Fruit fly (Drosophila melanogaster) whole organism, embryonic: ENCODE data around the gene ct.

Source experiments
- ATbp ChIP-seq: fragments of 200-800 bp; sonication (Bioruptor generic); optimal IDR thresholded peaks from 2 replicates; lab custom pipeline; 2017; ENCODE audit warnings: missing biosample characterization, mild to moderate bottlenecking, missing genetic modification characterization, missing genetic modification reagents
- CG12769 ChIP-seq: fragments of 200-800 bp; sonication (Bioruptor generic); optimal IDR thresholded peaks from 2 replicates; lab custom pipeline; 2019; ENCODE audit warnings: missing biosample characterization, mild to moderate bottlenecking, missing genetic modification characterization, moderate library complexity
- CG14014 ChIP-seq: fragments of 200-800 bp; sonication (Bioruptor generic); IDR thresholded peaks from 2 replicates; pipeline ENCODE4 v1.3.6; 2022; ENCODE audit warnings: missing biosample characterization, missing genetic modification characterization
- CG14667 ChIP-seq: fragments of 200-800 bp; sonication (Bioruptor generic); IDR thresholded peaks from 2 replicates; pipeline ENCODE4 v1.3.6; 2022; ENCODE audit warnings: missing biosample characterization, missing genetic modification characterization
- CG16863 ChIP-seq: fragments of 200-800 bp; sonication (Bioruptor generic); optimal IDR thresholded peaks from 3 replicates; lab custom pipeline; 2016; ENCODE audit warnings: missing biosample characterization, missing genetic modification characterization
- CG2116 ChIP-seq: fragments of 200-800 bp; sonication (Bioruptor generic); optimal IDR thresholded peaks from 3 replicates; lab custom pipeline; 2018; ENCODE audit warnings: missing biosample characterization, mild to moderate bottlenecking, missing genetic modification characterization
- CG2199 ChIP-seq: fragments of 200-800 bp; sonication (Bioruptor generic); IDR thresholded peaks from 3 replicates; pipeline ENCODE4 v1.3.6; 2022; ENCODE audit warnings: missing biosample characterization, missing genetic modification characterization
- CG30403 ChIP-seq: fragments of 200-800 bp; sonication (Bioruptor generic); optimal IDR thresholded peaks from 3 replicates; lab custom pipeline; 2016; ENCODE audit warnings: missing biosample characterization, missing genetic modification characterization
- CG3065 ChIP-seq: fragments of 200-800 bp; sonication (Bioruptor generic); optimal IDR thresholded peaks from 2 replicates; lab custom pipeline; 2016; ENCODE audit warnings: missing biosample characterization, missing genetic modification characterization
- CG32532 ChIP-seq: fragments of 200-800 bp; sonication (Bioruptor generic); IDR thresholded peaks from 2 replicates; pipeline ENCODE4 v1.3.6; 2022; ENCODE audit warnings: missing biosample characterization, missing genetic modification characterization
- CG33213 ChIP-seq: fragments of 200-800 bp; sonication (Bioruptor generic); optimal IDR thresholded peaks from 3 replicates; lab custom pipeline; 2016; ENCODE audit warnings: missing biosample characterization, missing genetic modification characterization
- CG4424 ChIP-seq: fragments of 200-800 bp; sonication (Bioruptor generic); optimal IDR thresholded peaks from 3 replicates; lab custom pipeline; 2016; ENCODE audit warnings: missing biosample characterization, missing genetic modification characterization
- CG7357 ChIP-seq: fragments of 200-800 bp; sonication (Bioruptor generic); IDR thresholded peaks from 3 replicates; pipeline ENCODE4 v1.3.6; 2022; ENCODE audit warnings: missing biosample characterization, missing genetic modification characterization
- CG7839 ChIP-seq: fragments of 200-800 bp; sonication (Bioruptor generic); optimal IDR thresholded peaks from 3 replicates; lab custom pipeline; 2018; ENCODE audit warnings: missing biosample characterization, mild to moderate bottlenecking, missing genetic modification characterization, moderate library complexity
- CG9437 ChIP-seq: fragments of 200-800 bp; sonication (Bioruptor generic); optimal IDR thresholded peaks from 2 replicates; lab custom pipeline; 2018; ENCODE audit warnings: missing biosample characterization, mild to moderate bottlenecking, missing genetic modification characterization
- CTCF ChIP-seq: fragments of 200-800 bp; sonication (Bioruptor generic); optimal IDR thresholded peaks from 2 replicates; lab custom pipeline; 2017; ENCODE audit warnings: missing biosample characterization, mild to moderate bottlenecking, missing genetic modification characterization, moderate library complexity
- CoRest ChIP-seq: fragments of 200-800 bp; sonication (Bioruptor generic); optimal IDR thresholded peaks from 3 replicates; lab custom pipeline; 2018; ENCODE audit warnings: missing biosample characterization, mild to moderate bottlenecking, missing genetic modification characterization, moderate library complexity
- D19A ChIP-seq: fragments of 200-800 bp; optimal IDR thresholded peaks from 3 replicates; lab custom pipeline; 2019; ENCODE audit warnings: missing biosample characterization, mild to moderate bottlenecking, missing genetic modification characterization, moderate library complexity
- Deaf1 ChIP-seq: fragments of 200-800 bp; optimal IDR thresholded peaks from 3 replicates; lab custom pipeline; 2019; ENCODE audit warnings: missing biosample characterization, mild to moderate bottlenecking, missing genetic modification characterization, moderate library complexity
- Dll ChIP-seq: fragments of 200-800 bp; sonication (Bioruptor generic); IDR thresholded peaks from 4 replicates; pipeline ENCODE4 v1.3.6; 2022; ENCODE audit warnings: missing biosample characterization, missing genetic modification characterization; ENCODE audit not compliant: partially characterized antibody
- Dp ChIP-seq: fragments of 200-800 bp; sonication (Bioruptor generic); optimal IDR thresholded peaks from 2 replicates; lab custom pipeline; 2018; ENCODE audit warnings: missing biosample characterization, mild to moderate bottlenecking, missing genetic modification characterization, moderate library complexity
- Elba2 ChIP-seq: fragments of 200-800 bp; sonication (Bioruptor generic); optimal IDR thresholded peaks from 3 replicates; lab custom pipeline; 2016; ENCODE audit warnings: missing biosample characterization, missing genetic modification characterization
- Lhr ChIP-seq: fragments of 200-800 bp; sonication (Bioruptor generic); optimal IDR thresholded peaks from 3 replicates; lab custom pipeline; 2017; ENCODE audit warnings: mild to moderate bottlenecking, missing biosample characterization, missing genetic modification reagents, missing genetic modification characterization
- Mad ChIP-seq: fragments of 200-800 bp; sonication (Bioruptor generic); optimal IDR thresholded peaks from 2 replicates; lab custom pipeline; 2016; ENCODE audit warnings: missing biosample characterization, missing genetic modification characterization
- Nf-YB ChIP-seq: fragments of 200-800 bp; sonication (Bioruptor generic); optimal IDR thresholded peaks from 3 replicates; lab custom pipeline; 2019; ENCODE audit warnings: missing biosample characterization, mild to moderate bottlenecking, missing genetic modification characterization, moderate library complexity
- Pdp1 ChIP-seq, 2 experiments: fragments of 200-800 bp; sonication (Bioruptor generic); optimal IDR thresholded peaks; 3 replicates each; lab custom pipeline; 2016; ENCODE audit warnings: missing biosample characterization in 2 of 2, missing genetic modification characterization in 2 of 2, mild to moderate bottlenecking in 1 of 2, moderate library complexity in 1 of 2
- Sox100B ChIP-seq: fragments of 200-800 bp; sonication (Bioruptor generic); optimal IDR thresholded peaks from 3 replicates; lab custom pipeline; 2018; ENCODE audit warnings: missing biosample characterization, mild to moderate bottlenecking, missing genetic modification characterization
- Spps ChIP-seq: fragments of 200-800 bp; sonication (Bioruptor generic); optimal IDR thresholded peaks from 2 replicates; lab custom pipeline; 2018; ENCODE audit warnings: missing biosample characterization, mild to moderate bottlenecking, missing genetic modification characterization
- Vsx1 ChIP-seq: fragments of 200-800 bp; sonication (Bioruptor generic); optimal IDR thresholded peaks from 2 replicates; lab custom pipeline; 2017; ENCODE audit warnings: missing biosample characterization, mild to moderate bottlenecking, missing genetic modification characterization, missing genetic modification reagents
- Xrp1 ChIP-seq: fragments of 200-800 bp; sonication (Bioruptor generic); IDR thresholded peaks from 2 replicates; pipeline ENCODE4 v1.3.6; 2022; ENCODE audit warnings: missing biosample characterization, missing genetic modification characterization
- ap ChIP-seq: fragments of 200-800 bp; sonication (Bioruptor generic); IDR thresholded peaks from 2 replicates; pipeline ENCODE4 v1.3.6; 2022; ENCODE audit warnings: missing biosample characterization, missing genetic modification characterization
- dan ChIP-seq: fragments of 200-800 bp; sonication (Bioruptor generic); IDR thresholded peaks from 2 replicates; pipeline ENCODE4 v1.3.6; 2022; ENCODE audit warnings: missing biosample characterization, missing genetic modification characterization
- disco-r ChIP-seq: fragments of 200-800 bp; sonication (Bioruptor generic); optimal IDR thresholded peaks from 2 replicates; lab custom pipeline; 2016; ENCODE audit warnings: missing biosample characterization, missing genetic modification characterization
- dysf ChIP-seq: fragments of 200-800 bp; sonication (Bioruptor generic); IDR thresholded peaks from 3 replicates; pipeline ENCODE4 v1.3.6; 2022; ENCODE audit warnings: missing biosample characterization, missing genetic modification characterization
- fd96Cb ChIP-seq: fragments of 200-800 bp; sonication (Bioruptor generic); optimal IDR thresholded peaks from 2 replicates; lab custom pipeline; 2018; ENCODE audit warnings: missing biosample characterization, mild to moderate bottlenecking, missing genetic modification characterization, moderate library complexity
- gt ChIP-seq: fragments of 200-800 bp; sonication (Bioruptor generic); IDR thresholded peaks from 2 replicates; pipeline ENCODE4 v1.3.6; 2022; ENCODE audit warnings: missing biosample characterization, missing genetic modification characterization
- jumu ChIP-seq: fragments of 200-800 bp; sonication (Bioruptor generic); optimal IDR thresholded peaks from 3 replicates; lab custom pipeline; 2016; ENCODE audit warnings: missing biosample characterization, missing genetic modification characterization
- knrl ChIP-seq: fragments of 200-800 bp; sonication (Bioruptor generic); IDR thresholded peaks from 3 replicates; pipeline ENCODE4 v1.3.6; 2022; ENCODE audit warnings: missing biosample characterization, missing genetic modification characterization; ENCODE audit not compliant: partially characterized antibody
- lab ChIP-seq: fragments of 200-800 bp; sonication (Bioruptor generic); optimal IDR thresholded peaks from 3 replicates; lab custom pipeline; 2017; ENCODE audit warnings: missing biosample characterization, missing genetic modification characterization, mild to moderate bottlenecking, moderate library complexity, missing genetic modification reagents
- nmo ChIP-seq: fragments of 200-800 bp; sonication (Bioruptor generic); optimal IDR thresholded peaks from 2 replicates; lab custom pipeline; 2018; ENCODE audit warnings: missing biosample characterization, mild to moderate bottlenecking, missing genetic modification characterization, moderate library complexity
- oc ChIP-seq: fragments of 200-800 bp; sonication (Bioruptor generic); optimal IDR thresholded peaks from 2 replicates; lab custom pipeline; 2018; ENCODE audit warnings: missing biosample characterization, mild to moderate bottlenecking, missing genetic modification characterization, moderate library complexity
- peb ChIP-seq: fragments of 200-800 bp; sonication (Bioruptor generic); IDR thresholded peaks from 2 replicates; pipeline ENCODE4 v1.3.6; 2022; ENCODE audit warnings: missing biosample characterization, missing genetic modification characterization
- pros ChIP-seq: fragments of 200-800 bp; sonication (Bioruptor generic); optimal IDR thresholded peaks from 3 replicates; lab custom pipeline; 2019; ENCODE audit warnings: missing biosample characterization, mild to moderate bottlenecking, missing genetic modification characterization, moderate library complexity
- row ChIP-seq: fragments of 200-800 bp; sonication (Bioruptor generic); IDR thresholded peaks from 3 replicates; pipeline ENCODE4 v1.3.6; 2022; ENCODE audit warnings: missing biosample characterization, missing genetic modification characterization
- salm ChIP-seq: fragments of 200-800 bp; sonication (Bioruptor generic); optimal IDR thresholded peaks from 2 replicates; lab custom pipeline; 2018; ENCODE audit warnings: missing biosample characterization, mild to moderate bottlenecking, missing genetic modification characterization
- sens ChIP-seq: fragments of 200-800 bp; sonication (Bioruptor generic); peaks from one replicate; lab custom pipeline; 2016; ENCODE audit warnings: missing biosample characterization, missing genetic modification characterization
- sens-2 ChIP-seq: fragments of 200-800 bp; sonication (Bioruptor generic); IDR thresholded peaks from 2 replicates; pipeline ENCODE4 v1.3.6; 2022; ENCODE audit warnings: missing biosample characterization, missing genetic modification characterization
- seq ChIP-seq: fragments of 200-800 bp; sonication (Bioruptor generic); IDR thresholded peaks from 2 replicates; pipeline ENCODE4 v1.3.6; 2022; ENCODE audit warnings: missing biosample characterization, missing genetic modification characterization
- sqz ChIP-seq: fragments of 200-800 bp; sonication (Bioruptor generic); optimal IDR thresholded peaks from 3 replicates; lab custom pipeline; 2018; ENCODE audit warnings: missing biosample characterization, mild to moderate bottlenecking, missing genetic modification characterization
- tgo ChIP-seq: fragments of 200-800 bp; sonication (Bioruptor generic); IDR thresholded peaks from 3 replicates; pipeline ENCODE4 v1.3.6; 2022; ENCODE audit warnings: missing biosample characterization, missing genetic modification characterization
- tup ChIP-seq: fragments of 200-800 bp; sonication (Bioruptor generic); optimal IDR thresholded peaks from 2 replicates; lab custom pipeline; 2016; ENCODE audit warnings: missing biosample characterization, mild to moderate bottlenecking, missing genetic modification characterization, moderate library complexity

The ct gene

dm6 chrX:7618195-7618594, 10.0 kb downstream of the ct start (continued):
- 0 out of 2 replicates have a peak, but pooled peaks have one; percentile 40 for TF ChIP-seq seq (GFP tag; lab: Robert Waterston, UW)
- TF ChIP-seq Nf-YB (GFP tag; lab: Kevin White, UChicago) = peak; percentile 12
- TF ChIP-seq jumu (GFP tag; lab: Kevin White, UChicago) = peak; percentile 80
- peak; percentile 81 for TF ChIP-seq CG4424 (GFP tag; lab: Kevin White, UChicago)
- TF ChIP-seq CG7839 (tag; lab: Kevin White, UChicago) = peak; percentile 84
- TF ChIP-seq Dp (GFP tag; lab: Kevin White, UChicago) = no peak
- TF ChIP-seq CG2116 (GFP tag; lab: Kevin White, UChicago) = peak; percentile 4
- TF ChIP-seq tup (GFP tag; lab: Kevin White, UChicago) = peak; percentile 39
- peak; percentile 42 for TF ChIP-seq sqz (GFP tag; lab: Kevin White, UChicago)
- no peak for TF ChIP-seq Elba2 (GFP tag; lab: Kevin White, UChicago)
- peak; percentile 70; the same call in 1 of the 2 replicates for TF ChIP-seq CG32532
- peak; percentile 84 for TF ChIP-seq Xrp1
- TF ChIP-seq CG30403 = peak; percentile 78
- TF ChIP-seq Deaf1 (tag; lab: Kevin White, UChicago) = peak; percentile 49
- TF ChIP-seq CG7357 (GFP tag; lab: Robert Waterston, UW) = peak; percentile 48; the same call in 1 of the 3 replicates
- peak; percentile 80 for TF ChIP-seq CG12769 (tag; lab: Kevin White, UChicago)
- peak; percentile 68 for TF ChIP-seq D19A (tag; lab: Kevin White, UChicago)
- TF ChIP-seq CG33213 (GFP tag; lab: Kevin White, UChicago) = peak; percentile 67
- TF ChIP-seq CG14667 = peak; percentile 60; the same call in 1 of the 2 replicates
- peak; percentile 52 for TF ChIP-seq CG3065 (GFP tag; lab: Kevin White, UChicago)
- TF ChIP-seq oc (tag; lab: Kevin White, UChicago) = peak; percentile 66
- TF ChIP-seq fd96Cb (tag; lab: Kevin White, UChicago) = peak; percentile 87
- peak; percentile 76 to 81 for TF ChIP-seq Pdp1 (GFP tag; optimal IDR thresholded peaks at IDR 0.05; lab: Kevin White, UChicago)
- no peak for TF ChIP-seq knrl
- TF ChIP-seq Vsx1 (GFP tag; lab: Kevin White, UChicago) = peak; percentile 13
- peak; percentile 66 for TF ChIP-seq Sox100B
- peak; percentile 39 for TF ChIP-seq gt
- peak; percentile 46; the same call in 1 of the 2 replicates for TF ChIP-seq sens-2
- peak; percentile 97 for TF ChIP-seq sens (GFP tag; lab: Kevin White, UChicago)
- peak; percentile 68 for TF ChIP-seq ATbp (GFP tag; lab: Kevin White, UChicago)
- peak; percentile 73 for TF ChIP-seq CG16863 (GFP tag; lab: Kevin White, UChicago)
- TF ChIP-seq peb (GFP tag; lab: Robert Waterston, UW) = 0 out of 2 replicates have a peak, but pooled peaks have one; percentile 44
- peak; percentile 80 for TF ChIP-seq CoRest (tag; lab: Kevin White, UChicago)
- peak; percentile 60 for TF ChIP-seq Spps
- TF ChIP-seq Dll = no peak
- TF ChIP-seq Mad (GFP tag; lab: Kevin White, UChicago) = peak; percentile 43
- peak; percentile 74 for TF ChIP-seq row
- peak; percentile 26; the same call in 1 of the 2 replicates for TF ChIP-seq ap (GFP tag; lab: Robert Waterston, UW)
- peak; percentile 36 for TF ChIP-seq CG9437 (GFP tag; lab: Kevin White, UChicago)
- TF ChIP-seq salm = peak; percentile 38
- peak; percentile 2 for TF ChIP-seq Lhr
- peak; percentile 50 for TF ChIP-seq disco-r (GFP tag; lab: Kevin White, UChicago)
- TF ChIP-seq dan = no peak
- peak; percentile 73 for TF ChIP-seq lab (GFP tag; lab: Kevin White, UChicago)
- 0 out of 3 replicates have a peak, but pooled peaks have one; percentile 57 for TF ChIP-seq CG2199 (GFP tag; lab: Robert Waterston, UW)
- TF ChIP-seq pros = no peak
- TF ChIP-seq CG14014 (GFP tag; lab: Robert Waterston, UW) = peak; percentile 63
- TF ChIP-seq CTCF (GFP tag; lab: Kevin White, UChicago) = no peak
- peak; percentile 88 for TF ChIP-seq nmo (GFP tag; lab: Kevin White, UChicago)
- no peak; the same call in 1 of the 3 replicates for TF ChIP-seq dysf (GFP tag; lab: Robert Waterston, UW)
- TF ChIP-seq tgo (GFP tag; lab: Robert Waterston, UW) = peak; percentile 68
